Fruit fly (Drosophila melanogaster): Measurements from ENCODE around the gene LIMK1.

Gene LIMK1

dm6 chrX:12539215-12539614, 52.8 kb downstream of the LIMK1 start:
- TF ChIP-seq Crg-1 (GFP tag; optimal IDR thresholded peaks at IDR 0.05) (no peak), Hr96 (GFP tag; optimal IDR thresholded peaks at IDR 0.05) (no peak), CG7101 (tag; optimal IDR thresholded peaks at IDR 0.05) (no peak), CG11617 (GFP tag; optimal IDR thresholded peaks at IDR 0.05) (no peak), CG7045 (GFP tag; optimal IDR thresholded peaks at IDR 0.05) (no peak), CG5204 (GFP tag; optimal IDR thresholded peaks at IDR 0.05) (no peak), CG12768 (GFP tag; optimal IDR thresholded peaks at IDR 0.05) (no peak), Mnt (GFP tag; optimal IDR thresholded peaks at IDR 0.05) (no peak), toe (GFP tag; optimal IDR thresholded peaks at IDR 0.05) (no peak), pad (GFP tag; optimal IDR thresholded peaks at IDR 0.05) (no peak), tj (GFP tag; optimal IDR thresholded peaks at IDR 0.05) (no peak), CG14711 (tag; optimal IDR thresholded peaks at IDR 0.05) (no peak), cic (GFP tag; optimal IDR thresholded peaks at IDR 0.05) (no peak), Clk (GFP tag; optimal IDR thresholded peaks at IDR 0.05) (no peak), CG33017 (tag; optimal IDR thresholded peaks at IDR 0.05) (no peak), kay (GFP tag; ENCODE audit: borderline replicate concordance) (no peak), ovo (GFP tag; optimal IDR thresholded peaks at IDR 0.05) (no peak), bab1 (GFP tag; optimal IDR thresholded peaks at IDR 0.05) (no peak), cnc (optimal IDR thresholded peaks at IDR 0.05) (no peak), CG1620 (GFP tag; optimal IDR thresholded peaks at IDR 0.05) (no peak)
